Worm (Caenorhabditis elegans): ENCODE results near the gene inpp-4B.

ce11 chrIII:10296904-10297303, 30.2 kb upstream of the inpp-4B start:
- TF ChIP-seq ztf-23 (GFP tag; IDR thresholded peaks at IDR 0.05) (no peak), cog-1 (tag; optimal IDR thresholded peaks at IDR 0.05) (no peak), klf-2 (GFP tag; conservative IDR thresholded peaks at IDR 0.05) (no peak), med-1 (GFP tag; optimal IDR thresholded peaks at IDR 0.05; ENCODE audit: insufficient read depth) (no peak), ztf-29 (GFP tag; IDR thresholded peaks at IDR 0.05) (no peak), tab-1 (GFP tag; IDR thresholded peaks at IDR 0.05) (no peak)

Measured in whole organism, midembryonic.